Worm (Caenorhabditis elegans): ENCODE measurements around the gene C17C3.9.

ce11 chrII:5554317-5554716 is 22.2 kb upstream of the C17C3.9 start, which contains the start of gene ins-12:
- no peak for TF ChIP-seq dao-5 (tag; optimal IDR thresholded peaks at IDR 0.05)
- no peak for TF ChIP-seq him-1 (tag; optimal IDR thresholded peaks at IDR 0.05)

All from whole organism, L4/young adult.